Fruit fly (Drosophila melanogaster): ENCODE data around the gene CG44303.

Gene CG44303

dm6 chrX:6659919-6660318, 27.3 kb downstream of the CG44303 start:
- TF ChIP-seq Eip93F (GFP tag; optimal IDR thresholded peaks at IDR 0.05) (no peak), CG8119 (GFP tag; IDR thresholded peaks at IDR 0.05) (no peak), Smox (GFP tag; optimal IDR thresholded peaks at IDR 0.05) (no peak), CG1621 (tag; optimal IDR thresholded peaks at IDR 0.05) (peak; percentile 76), acj6 (GFP tag; optimal IDR thresholded peaks at IDR 0.05) (no peak), CG15336 (GFP tag; IDR thresholded peaks at IDR 0.05) (0 out of 2 replicates have a peak, but pooled peaks have one; percentile 20), CG6808 (GFP tag; optimal IDR thresholded peaks at IDR 0.05) (no peak)

dm6 chrX:6656626-6657558, 30.3 kb downstream of the CG44303 start:
- TF ChIP-seq Met (GFP tag; optimal IDR thresholded peaks at IDR 0.05) (peak; percentile 31), Blimp-1 (GFP tag; optimal IDR thresholded peaks at IDR 0.05) (peak; percentile 87), Hr4 (GFP tag; optimal IDR thresholded peaks at IDR 0.05) (peak; percentile 48), CG9139 (GFP tag; optimal IDR thresholded peaks at IDR 0.05) (no peak), topi (GFP tag; optimal IDR thresholded peaks at IDR 0.05) (peak; percentile 40), CG8632 (GFP tag; optimal IDR thresholded peaks at IDR 0.05) (peak; percentile 39), CG6854 (GFP tag; optimal IDR thresholded peaks at IDR 0.05) (peak; percentile 46), CG34406 (GFP tag; optimal IDR thresholded peaks at IDR 0.05) (no peak), esn (GFP tag; optimal IDR thresholded peaks at IDR 0.05) (peak; percentile 12), CG11762 (GFP tag; optimal IDR thresholded peaks at IDR 0.05; ENCODE audit: insufficient read depth) (no peak), Smox (GFP tag; optimal IDR thresholded peaks at IDR 0.05) (no peak), pdm3 (GFP tag; optimal IDR thresholded peaks at IDR 0.05) (peak; percentile 34), CG32006 (GFP tag; optimal IDR thresholded peaks at IDR 0.05) (peak; percentile 38), CG3032 (tag; optimal IDR thresholded peaks at IDR 0.05) (peak; percentile 44), Eip78C (GFP tag) (peak; percentile 78), fd85E (GFP tag; optimal IDR thresholded peaks at IDR 0.05) (no peak), dsx (GFP tag; optimal IDR thresholded peaks at IDR 0.05; ENCODE audit: poor library complexity, severe bottlenecking) (peak; percentile 48), achi (GFP tag; optimal IDR thresholded peaks at IDR 0.05) (peak; percentile 13), Ets96B (tag; optimal IDR thresholded peaks at IDR 0.05) (peak; percentile 48), CG16779 (tag; optimal IDR thresholded peaks at IDR 0.05) (peak; percentile 40), cyc (GFP tag; optimal IDR thresholded peaks at IDR 0.05) (no peak), CG7368 (GFP tag; optimal IDR thresholded peaks at IDR 0.05) (no peak), vri (GFP tag; optimal IDR thresholded peaks at IDR 0.05) (peak; percentile 67), CG8319 (GFP tag; optimal IDR thresholded peaks at IDR 0.05) (no peak), acj6 (GFP tag; optimal IDR thresholded peaks at IDR 0.05) (peak; percentile 26), eg (GFP tag; IDR thresholded peaks at IDR 0.05) (no peak), svp (GFP tag) (peak; percentile 66), CG6163 (GFP tag; IDR thresholded peaks at IDR 0.05) (0 out of 3 replicates have a peak, but pooled peaks have one; percentile 30), Sox15 (GFP tag; optimal IDR thresholded peaks at IDR 0.05) (no peak), CG6808 (GFP tag; optimal IDR thresholded peaks at IDR 0.05) (peak; percentile 40), CG10631 (GFP tag; optimal IDR thresholded peaks at IDR 0.05) (no peak), CG11294 (GFP tag; IDR thresholded peaks at IDR 0.05) (peak; percentile 14; the same call in 1 of the 2 replicates), CG31627 (GFP tag; optimal IDR thresholded peaks at IDR 0.05) (no peak), fkh (GFP tag; optimal IDR thresholded peaks at IDR 0.05) (no peak), Sox102F (GFP tag; optimal IDR thresholded peaks at IDR 0.05) (peak; percentile 48), CG3919 (GFP tag; optimal IDR thresholded peaks at IDR 0.05) (peak; percentile 34), CG15336 (GFP tag; IDR thresholded peaks at IDR 0.05) (peak; percentile 71), CG6792 (GFP tag; optimal IDR thresholded peaks at IDR 0.05) (peak; percentile 11), salr (GFP tag; optimal IDR thresholded peaks at IDR 0.05) (no peak), Hr38 (GFP tag; optimal IDR thresholded peaks at IDR 0.05) (no peak), CG10669 (GFP tag; optimal IDR thresholded peaks at IDR 0.05) (peak; percentile 24), CG8119 (GFP tag; IDR thresholded peaks at IDR 0.05) (peak; percentile 56; the same call in 2 of the 3 replicates), CG6276 (GFP tag; optimal IDR thresholded peaks at IDR 0.05) (peak; percentile 55), CG1621 (tag; optimal IDR thresholded peaks at IDR 0.05) (peak; percentile 37), Eip93F (GFP tag; optimal IDR thresholded peaks at IDR 0.05) (peak; percentile 60), dac (GFP tag; optimal IDR thresholded peaks at IDR 0.05) (no peak)

All from whole organism, prepupa.